Worm (Caenorhabditis elegans) whole organism, L4 larva: ENCODE measurements around the gene his-2.

ENCODE experiments used
- daf-12 ChIP-seq: fragments of 150-350 bp; optimal IDR thresholded peaks from 2 replicates; lab custom pipeline; 2014; ENCODE audit warnings: missing biosample characterization, missing genetic modification reagents, missing genetic modification characterization
- hlh-30 ChIP-seq: sonication (generic microtip); optimal IDR thresholded peaks from 2 replicates; lab custom pipeline; 2017; ENCODE audit warnings: antibody characterized with exemption, mild to moderate bottlenecking, missing genetic modification characterization, missing compliant biosample characterization; ENCODE audit not compliant: insufficient read depth
- ztf-11 ChIP-seq: fragments of 150-350 bp; optimal IDR thresholded peaks from 2 replicates; lab custom pipeline; 2014; ENCODE audit warnings: missing biosample characterization, missing genetic modification characterization

DNA sequence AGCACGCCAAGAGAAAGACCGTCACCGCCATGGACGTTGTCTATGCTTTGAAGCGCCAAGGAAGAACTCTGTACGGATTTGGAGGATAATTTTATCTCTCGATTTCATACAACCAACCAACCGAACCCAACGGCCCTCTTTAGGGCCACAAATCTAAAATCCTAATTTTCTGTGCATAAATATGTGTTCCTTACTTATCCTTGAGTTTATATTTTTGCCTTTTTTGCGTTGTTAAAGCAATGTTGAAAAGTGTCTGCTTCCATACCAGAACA, 596 bp upstream of the his-2 start:
- TF ChIP-seq hlh-30 (tag; lab: Kevin White, UChicago) (no peak), ztf-11 (tag; lab: Kevin White, UChicago) (no peak), daf-12 (tag; lab: Kevin White, UChicago) (no peak)
